Worm (Caenorhabditis elegans): Measurements from ENCODE around the gene ZK1251.3.

ce11 chrIV:9717844-9718243, 34.4 kb downstream of the ZK1251.3 start:
- no peak for TF ChIP-seq pha-4 (tag; optimal IDR thresholded peaks at IDR 0.05)
- no peak for TF ChIP-seq snpc-4 (tag; optimal IDR thresholded peaks at IDR 0.05)
- TF ChIP-seq ceh-16 (tag; optimal IDR thresholded peaks at IDR 0.05) = no peak
- no peak for TF ChIP-seq nhr-76 (tag; optimal IDR thresholded peaks at IDR 0.05)
- TF ChIP-seq sea-2 (GFP tag; optimal IDR thresholded peaks at IDR 0.05) = no peak
- TF ChIP-seq nfya-1 (tag; optimal IDR thresholded peaks at IDR 0.05; ENCODE audit: insufficient read depth) = no peak
- TF ChIP-seq nhr-25 (tag; optimal IDR thresholded peaks at IDR 0.05) = no peak

Data from whole organism, L3 larva.